Fruit fly (Drosophila melanogaster): ENCODE results near the gene Rab11.

DNA sequence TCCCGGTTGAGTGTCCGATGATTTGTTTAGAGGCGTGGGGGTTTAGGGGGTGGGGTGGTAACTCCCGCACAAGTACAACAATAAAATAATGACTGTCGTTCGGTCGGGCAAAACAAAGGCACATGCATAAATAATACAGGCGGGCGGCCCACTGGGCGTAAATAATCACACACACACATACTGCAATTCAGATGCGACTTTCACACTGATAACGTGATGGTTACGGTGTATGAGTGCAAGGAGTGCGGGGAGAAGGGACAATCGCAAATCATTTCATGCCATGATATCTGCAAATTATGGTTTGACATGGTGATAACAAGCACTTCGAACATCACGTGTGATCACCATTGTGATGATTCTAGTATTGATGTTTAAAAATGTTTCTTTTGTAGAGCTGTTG, 38.9 kb downstream of the Rab11 start:
- TF ChIP-seq CG6791 (GFP tag; IDR thresholded peaks at IDR 0.05; ENCODE audit: partially characterized antibody) (no peak), zfh2 (GFP tag; optimal IDR thresholded peaks at IDR 0.05) (no peak), CG17359 (tag; optimal IDR thresholded peaks at IDR 0.05) (no peak)

All from whole organism, embryonic.